Fruit fly (Drosophila melanogaster) whole organism, pupa: Measurements from ENCODE around the gene CG43082.

Experiments
- CG17806 ChIP-seq: fragments of 200-800 bp; sonication (Bioruptor generic); optimal IDR thresholded peaks from 2 replicates; lab custom pipeline; 2018; ENCODE audit warnings: missing biosample characterization, mild to moderate bottlenecking, missing genetic modification characterization, moderate library complexity
- CG34367 ChIP-seq: fragments of 200-800 bp; sonication (Bioruptor generic); optimal IDR thresholded peaks from 2 replicates; lab custom pipeline; 2018; ENCODE audit warnings: missing biosample characterization, mild to moderate bottlenecking, missing genetic modification characterization
- CG4496 ChIP-seq: fragments of 200-800 bp; sonication (Bioruptor generic); IDR thresholded peaks from 3 replicates; pipeline ENCODE4 v1.3.6; 2022; ENCODE audit warnings: missing biosample characterization, missing genetic modification characterization
- CG8301 ChIP-seq: fragments of 200-800 bp; sonication (Bioruptor generic); optimal IDR thresholded peaks from 2 replicates; lab custom pipeline; 2018; ENCODE audit warnings: missing biosample characterization, mild to moderate bottlenecking, missing genetic modification characterization
- CG9948 ChIP-seq: fragments of 200-800 bp; sonication (Bioruptor generic); optimal IDR thresholded peaks from 2 replicates; lab custom pipeline; 2018; ENCODE audit warnings: missing biosample characterization, mild to moderate bottlenecking, missing genetic modification characterization, moderate library complexity
- EcR ChIP-seq: fragments of 200-800 bp; sonication (Bioruptor generic); optimal IDR thresholded peaks from 3 replicates; lab custom pipeline; 2019; ENCODE audit warnings: missing biosample characterization, missing genetic modification characterization, mild to moderate bottlenecking, moderate library complexity, missing genetic modification reagents
- Pif1A ChIP-seq: fragments of 200-800 bp; sonication (Bioruptor generic); optimal IDR thresholded peaks from 3 replicates; lab custom pipeline; 2016; ENCODE audit warnings: missing biosample characterization, missing genetic modification characterization
- Pif1B ChIP-seq: fragments of 200-800 bp; sonication (Bioruptor generic); optimal IDR thresholded peaks from 3 replicates; lab custom pipeline; 2016; ENCODE audit warnings: missing biosample characterization, missing genetic modification characterization
- gl ChIP-seq: fragments of 200-800 bp; sonication (Bioruptor generic); optimal IDR thresholded peaks from 2 replicates; lab custom pipeline; 2018; ENCODE audit warnings: missing biosample characterization, mild to moderate bottlenecking, missing genetic modification characterization

- TF ChIP-seq CG17806 (tag; lab: Kevin White, UChicago) (no peak), CG9948 (no peak), gl (no peak), Pif1A (GFP tag; lab: Kevin White, UChicago) (no peak), EcR (GFP tag; lab: Kevin White, UChicago) (no peak), CG4496 (GFP tag; lab: Robert Waterston, UW) (no peak), Pif1B (GFP tag; lab: Kevin White, UChicago) (no peak), CG8301 (tag; lab: Kevin White, UChicago) (no peak), CG34367 (tag; lab: Kevin White, UChicago) (no peak)
These were observed 30.7 kb downstream of the CG43082 start for dm6 chr3L:15692388-15692787.
